Worm (Caenorhabditis elegans) whole organism, mixed stage, embryonic: ENCODE measurements around the gene ZK622.4.

Source experiments
- bed-3 ChIP-seq: fragments of 200-800 bp; sonication (Bioruptor generic); optimal IDR thresholded peaks from 3 replicates; lab custom pipeline; 2018; ENCODE audit warnings: mild to moderate bottlenecking, missing genetic modification characterization, moderate library complexity, missing compliant biosample characterization
- blmp-1 ChIP-seq: fragments of 150-350 bp; optimal IDR thresholded peaks from 2 replicates; lab custom pipeline; 2014; ENCODE audit warnings: missing biosample characterization, missing genetic modification characterization
- ceh-39 ChIP-seq: fragments of 150-350 bp; optimal IDR thresholded peaks from 2 replicates; lab custom pipeline; 2014; ENCODE audit warnings: missing biosample characterization, missing genetic modification characterization
- ceh-43 ChIP-seq: fragments of 200-800 bp; sonication (Bioruptor generic); optimal IDR thresholded peaks from 2 replicates; lab custom pipeline; 2018; ENCODE audit warnings: mild to moderate bottlenecking, missing genetic modification characterization, moderate library complexity, missing compliant biosample characterization
- ceh-83 ChIP-seq: fragments of 200-800 bp; sonication (Bioruptor generic); optimal IDR thresholded peaks from 2 replicates; lab custom pipeline; 2018; ENCODE audit warnings: mild to moderate bottlenecking, missing genetic modification characterization, missing compliant biosample characterization
- ces-1 ChIP-seq: fragments of 150-350 bp; optimal IDR thresholded peaks from 2 replicates; lab custom pipeline; 2014; ENCODE audit warnings: missing biosample characterization, missing genetic modification reagents, missing genetic modification characterization
- cnd-1 ChIP-seq: fragments of 200-800 bp; sonication (Bioruptor generic); optimal IDR thresholded peaks from 2 replicates; lab custom pipeline; 2018; ENCODE audit warnings: mild to moderate bottlenecking, missing genetic modification characterization, missing compliant biosample characterization
- elt-1 ChIP-seq: sonication (generic microtip); optimal IDR thresholded peaks from 2 replicates; lab custom pipeline; 2017; ENCODE audit warnings: missing genetic modification characterization, mild to moderate bottlenecking, missing compliant biosample characterization, antibody characterized with exemption, moderate library complexity, borderline replicate concordance; ENCODE audit not compliant: insufficient read depth
- elt-3 ChIP-seq: fragments of 150-350 bp; optimal IDR thresholded peaks from 2 replicates; lab custom pipeline; 2014; ENCODE audit warnings: missing biosample characterization, missing genetic modification characterization
- flh-1 ChIP-seq: fragments of 200-800 bp; sonication (Bioruptor generic); optimal IDR thresholded peaks from 2 replicates; lab custom pipeline; 2018; ENCODE audit warnings: mild to moderate bottlenecking, missing genetic modification characterization, moderate library complexity, missing compliant biosample characterization
- ham-2 ChIP-seq: fragments of 200-800 bp; sonication (Bioruptor generic); optimal IDR thresholded peaks from 2 replicates; lab custom pipeline; 2018; ENCODE audit warnings: mild to moderate bottlenecking, missing genetic modification characterization, missing compliant biosample characterization
- hlh-1 ChIP-seq: fragments of 150-350 bp; optimal IDR thresholded peaks from 2 replicates; lab custom pipeline; 2014; ENCODE audit warnings: missing biosample characterization, missing genetic modification reagents, missing genetic modification characterization
- lin-32 ChIP-seq: fragments of 200-800 bp; sonication (Bioruptor generic); optimal IDR thresholded peaks from 2 replicates; lab custom pipeline; 2018; ENCODE audit warnings: mild to moderate bottlenecking, missing genetic modification characterization, missing compliant biosample characterization
- lsy-2 ChIP-seq: fragments of 150-350 bp; optimal IDR thresholded peaks from 2 replicates; lab custom pipeline; 2014; ENCODE audit warnings: missing biosample characterization, missing genetic modification characterization
- mab-5 ChIP-seq: fragments of 150-350 bp; optimal IDR thresholded peaks from 2 replicates; lab custom pipeline; 2014; ENCODE audit warnings: missing biosample characterization, missing genetic modification characterization
- mep-1 ChIP-seq: fragments of 150-350 bp; optimal IDR thresholded peaks from 2 replicates; lab custom pipeline; 2017; ENCODE audit warnings: missing biosample characterization, missing genetic modification reagents, missing genetic modification characterization, inconsistent platforms
- mls-2 ChIP-seq: sonication (generic microtip); optimal IDR thresholded peaks from 2 replicates; lab custom pipeline; 2016; ENCODE audit warnings: mild to moderate bottlenecking, missing genetic modification characterization, moderate library complexity, missing compliant biosample characterization
- nhr-12 ChIP-seq: fragments of 150-350 bp; optimal IDR thresholded peaks from 2 replicates; lab custom pipeline; 2014; ENCODE audit warnings: missing biosample characterization, missing genetic modification characterization
- nhr-237 ChIP-seq: fragments of 150-350 bp; optimal IDR thresholded peaks from 2 replicates; lab custom pipeline; 2014; ENCODE audit warnings: missing biosample characterization, missing genetic modification characterization
- nhr-28 ChIP-seq: fragments of 150-350 bp; optimal IDR thresholded peaks from 2 replicates; lab custom pipeline; 2014; ENCODE audit warnings: missing biosample characterization, missing genetic modification characterization
- nhr-76 ChIP-seq: sonication (generic microtip); optimal IDR thresholded peaks from 2 replicates; lab custom pipeline; 2017; ENCODE audit warnings: missing biosample characterization, missing genetic modification characterization
- pha-4 ChIP-seq: fragments of 150-350 bp; optimal IDR thresholded peaks from 2 replicates; lab custom pipeline; 2018; ENCODE audit warnings: missing biosample characterization, missing genetic modification reagents, missing genetic modification characterization
- sem-2 ChIP-seq: fragments of 200-800 bp; sonication (Bioruptor generic); optimal IDR thresholded peaks from 2 replicates; lab custom pipeline; 2018; ENCODE audit warnings: mild to moderate bottlenecking, missing genetic modification characterization, missing compliant biosample characterization
- snpc-4 ChIP-seq: fragments of 150-350 bp; optimal IDR thresholded peaks from 2 replicates; lab custom pipeline; 2014; ENCODE audit warnings: missing biosample characterization, missing genetic modification characterization
- sptf-1 ChIP-seq: sonication (generic microtip); optimal IDR thresholded peaks from 2 replicates; lab custom pipeline; 2017; ENCODE audit warnings: mild to moderate bottlenecking, missing genetic modification characterization, moderate library complexity, missing compliant biosample characterization
- tbx-8 ChIP-seq: fragments of 200-800 bp; sonication (Bioruptor generic); optimal IDR thresholded peaks from 2 replicates; lab custom pipeline; 2018; ENCODE audit warnings: mild to moderate bottlenecking, missing genetic modification characterization, moderate library complexity, missing compliant biosample characterization
- unc-120 ChIP-seq: sonication (generic microtip); optimal IDR thresholded peaks from 2 replicates; lab custom pipeline; 2017; ENCODE audit warnings: missing genetic modification characterization, missing compliant biosample characterization; ENCODE audit not compliant: poor library complexity, severe bottlenecking
- unc-39 ChIP-seq: fragments of 150-350 bp; optimal IDR thresholded peaks from 2 replicates; lab custom pipeline; 2014; ENCODE audit warnings: missing biosample characterization, missing genetic modification characterization
- unc-62 ChIP-seq: fragments of 150-350 bp; optimal IDR thresholded peaks from 2 replicates; lab custom pipeline; 2014; ENCODE audit warnings: missing biosample characterization, missing genetic modification reagents, missing genetic modification characterization
- zip-8 ChIP-seq: fragments of 150-350 bp; optimal IDR thresholded peaks from 2 replicates; lab custom pipeline; 2014; ENCODE audit warnings: missing biosample characterization, missing genetic modification characterization
- ztf-11 ChIP-seq: fragments of 150-350 bp; optimal IDR thresholded peaks from 2 replicates; lab custom pipeline; 2014; ENCODE audit warnings: missing biosample characterization, missing genetic modification characterization

The ZK622.4 gene

DNA sequence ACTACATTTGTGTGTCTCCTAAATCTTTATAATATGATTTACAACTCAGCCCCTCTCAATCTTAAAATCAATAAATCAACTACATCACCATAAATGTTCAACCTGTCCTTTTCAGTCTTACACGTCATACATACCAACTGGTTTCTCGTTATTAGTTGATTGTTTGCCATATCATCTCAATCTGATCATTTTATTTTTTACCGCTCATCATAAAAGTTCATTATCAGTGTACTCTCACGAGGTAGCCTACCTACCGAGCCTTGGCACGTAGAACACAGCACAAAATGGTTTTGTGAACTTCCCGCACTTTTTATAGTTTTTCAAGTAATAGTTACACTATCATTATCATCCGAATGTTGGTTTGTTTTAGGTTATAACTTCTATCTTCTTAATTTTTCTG is 11.4 kb upstream of the ZK622.4 start:
- no peak for TF ChIP-seq mls-2 (tag; lab: Kevin White, UChicago)
- no peak for TF ChIP-seq elt-1
- no peak for TF ChIP-seq ceh-83 (GFP tag; lab: Kevin White, UChicago)
- TF ChIP-seq unc-62 (GFP tag; lab: Kevin White, UChicago), result no peak
- no peak for TF ChIP-seq cnd-1 (tag; lab: Kevin White, UChicago)
- TF ChIP-seq sem-2 (GFP tag; lab: Kevin White, UChicago), result no peak
- no peak for TF ChIP-seq elt-3 (tag; lab: Kevin White, UChicago)
- no peak for TF ChIP-seq blmp-1 (tag; lab: Kevin White, UChicago)
- no peak for TF ChIP-seq mab-5 (tag; lab: Kevin White, UChicago)
- no peak for TF ChIP-seq snpc-4
- no peak for TF ChIP-seq flh-1 (GFP tag; lab: Kevin White, UChicago)
- TF ChIP-seq mep-1 (tag; lab: Kevin White, UChicago), result no peak
- no peak for TF ChIP-seq ceh-43
- no peak for TF ChIP-seq lsy-2 (tag; lab: Kevin White, UChicago)
- TF ChIP-seq tbx-8, result no peak
- TF ChIP-seq bed-3, result no peak
- TF ChIP-seq ztf-11 (tag; lab: Kevin White, UChicago), result no peak
- no peak for TF ChIP-seq pha-4 (tag; lab: Kevin White, UChicago)
- no peak for TF ChIP-seq hlh-1 (tag; lab: Kevin White, UChicago)
- TF ChIP-seq nhr-12, result no peak
- TF ChIP-seq, all 35 proteins: peak for 0

DNA sequence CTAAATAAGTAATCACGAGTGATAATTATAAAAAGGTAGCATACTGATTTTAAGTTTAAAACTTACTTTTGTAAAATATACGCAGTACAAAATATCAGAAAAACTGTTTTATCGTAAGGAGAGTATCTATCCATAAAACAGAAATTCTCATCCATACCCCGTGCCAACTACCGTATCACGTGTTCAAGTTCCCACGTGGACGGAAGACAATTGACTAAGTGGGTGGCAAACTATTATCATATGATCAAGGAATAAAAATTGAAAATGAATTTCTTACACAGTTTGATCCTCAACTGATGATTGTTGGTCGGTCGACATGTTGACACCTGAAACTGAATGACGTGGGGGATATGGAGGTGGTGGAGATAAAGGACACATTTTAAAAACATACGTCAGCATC is 10.3 kb upstream of the ZK622.4 start, which contains the start of gene pmt-1:
Gene pmt-1 (minus strand): TSS at position 332 of the 400 bp plus-strand sequence.
- TF ChIP-seq pha-4 (tag; lab: Kevin White, UChicago) (no peak), sem-2 (GFP tag; lab: Kevin White, UChicago) (no peak), elt-3 (tag; lab: Kevin White, UChicago) (no peak), nhr-76 (tag; lab: Kevin White, UChicago) (no peak), ces-1 (no peak), ceh-43 (no peak), nhr-28 (tag; lab: Kevin White, UChicago) (no peak), bed-3 (no peak), tbx-8 (no peak), nhr-12 (no peak), mls-2 (tag; lab: Kevin White, UChicago) (no peak), mep-1 (tag; lab: Kevin White, UChicago) (no peak), elt-1 (no peak), ham-2 (GFP tag; lab: Kevin White, UChicago) (no peak), ztf-11 (tag; lab: Kevin White, UChicago) (no peak), sptf-1 (tag; lab: Kevin White, UChicago) (no peak), cnd-1 (tag; lab: Kevin White, UChicago) (no peak), zip-8 (tag; lab: Kevin White, UChicago) (no peak), lin-32 (GFP tag; lab: Kevin White, UChicago) (no peak)
- TF ChIP-seq, all 35 proteins: peak for 0

DNA sequence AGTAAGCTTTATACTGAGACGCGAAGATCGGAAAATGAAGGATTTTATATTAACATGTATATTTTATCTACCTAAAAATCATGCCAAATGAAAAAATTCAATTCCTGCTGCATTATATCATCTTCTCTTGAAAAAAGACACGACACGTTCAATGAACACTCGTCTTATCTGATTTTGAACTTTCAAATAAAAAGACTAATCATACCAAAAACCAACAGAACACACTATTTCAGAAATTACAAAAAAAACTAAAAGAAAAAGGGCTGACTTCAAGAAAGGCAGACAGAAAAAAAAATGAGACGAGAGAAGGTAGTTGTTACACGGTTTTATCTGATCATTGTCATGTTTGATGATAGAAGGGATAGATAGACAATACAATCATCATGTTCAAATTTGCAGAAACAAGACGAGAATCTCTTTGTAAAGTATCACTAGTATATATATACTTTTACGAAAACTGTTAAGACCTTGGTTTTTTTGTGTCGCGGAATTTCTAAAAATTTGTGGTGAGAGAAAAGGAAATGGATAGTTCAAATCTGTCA is 9.7 kb upstream of the ZK622.4 start:
- TF ChIP-seq pha-4 (tag; lab: Kevin White, UChicago) (no peak), ham-2 (GFP tag; lab: Kevin White, UChicago) (no peak), unc-120 (no peak), blmp-1 (tag; lab: Kevin White, UChicago) (no peak), bed-3 (no peak), tbx-8 (no peak), unc-39 (tag; lab: Kevin White, UChicago) (no peak), mab-5 (tag; lab: Kevin White, UChicago) (no peak), flh-1 (GFP tag; lab: Kevin White, UChicago) (no peak), lsy-2 (tag; lab: Kevin White, UChicago) (no peak), unc-62 (GFP tag; lab: Kevin White, UChicago) (no peak), ceh-39 (tag; lab: Kevin White, UChicago) (no peak), ces-1 (no peak), mep-1 (tag; lab: Kevin White, UChicago) (no peak), ceh-83 (GFP tag; lab: Kevin White, UChicago) (no peak)

DNA sequence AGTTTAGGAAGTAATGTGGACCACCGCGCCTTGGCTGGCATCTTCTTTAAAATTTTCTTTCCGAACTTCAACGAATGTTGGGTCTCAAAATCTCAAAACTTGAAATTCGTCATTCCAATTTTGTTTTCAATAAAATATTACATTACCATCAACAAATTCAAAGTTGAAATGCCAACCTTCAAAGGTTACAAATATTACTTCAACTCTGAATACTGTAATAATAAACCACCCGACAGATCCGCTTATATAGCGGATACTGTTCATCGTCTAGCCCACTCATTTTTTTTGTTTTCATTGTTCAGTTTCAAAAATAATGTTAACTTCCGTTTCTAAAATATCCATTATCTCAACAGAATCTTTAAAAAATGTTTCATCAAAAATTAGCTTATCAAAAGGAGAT is 7.5 kb upstream of the ZK622.4 start, which contains the start of gene gur-5:
Gene gur-5 (plus strand): TSS at position 301 of the 400 bp plus-strand sequence.
- TF ChIP-seq flh-1 (GFP tag; lab: Kevin White, UChicago) (no peak), sptf-1 (tag; lab: Kevin White, UChicago) (no peak), zip-8 (tag; lab: Kevin White, UChicago) (no peak), ztf-11 (tag; lab: Kevin White, UChicago) (no peak), snpc-4 (no peak), nhr-12 (no peak), ceh-43 (no peak), elt-3 (tag; lab: Kevin White, UChicago) (no peak), pha-4 (tag; lab: Kevin White, UChicago) (no peak), mab-5 (tag; lab: Kevin White, UChicago) (no peak), nhr-237 (no peak), ceh-83 (GFP tag; lab: Kevin White, UChicago) (no peak), lin-32 (GFP tag; lab: Kevin White, UChicago) (no peak)
- TF ChIP-seq, all 35 proteins: peak for 0
